Worm (Caenorhabditis elegans): Measurements from ENCODE around the gene F09C12.8.

ce11 chrII:5086143-5086542 is 26.0 kb upstream of the F09C12.8 start:
- TF ChIP-seq ama-1 (optimal IDR thresholded peaks at IDR 0.05) = no peak
- TF ChIP-seq nhr-77 (tag; optimal IDR thresholded peaks at IDR 0.05) = no peak
- no peak for TF ChIP-seq snpc-4 (tag; optimal IDR thresholded peaks at IDR 0.05)
- no peak for TF ChIP-seq nhr-23 (tag; optimal IDR thresholded peaks at IDR 0.05)

Data from whole organism, L3 larva.